Worm (Caenorhabditis elegans): ENCODE results near the gene Y105C5B.3.
A peak's percentile ranks its signal among the peaks of the same experiment; 100 is the strongest.

Y105C5B.3 gene

ce11 chrIV:15931833-15932232 is 47.8 kb downstream of the Y105C5B.3 start (continued):
- TF ChIP-seq fkh-8 (tag; optimal IDR thresholded peaks at IDR 0.05) = peak; percentile 31
- no peak for TF ChIP-seq Y116A8C.19 (tag; optimal IDR thresholded peaks at IDR 0.05; ENCODE audit: borderline replicate concordance)
- no peak for TF ChIP-seq dsc-1 (tag; optimal IDR thresholded peaks at IDR 0.05)
- no peak for TF ChIP-seq lin-14 (GFP tag; optimal IDR thresholded peaks at IDR 0.05)
- TF ChIP-seq snu-23 (GFP tag; optimal IDR thresholded peaks at IDR 0.05) = peak; percentile 61
- no peak for TF ChIP-seq ceh-90 (tag; optimal IDR thresholded peaks at IDR 0.05)

- TF ChIP-seq hlh-4 (tag; optimal IDR thresholded peaks at IDR 0.05) (no peak), nhr-76 (tag; optimal IDR thresholded peaks at IDR 0.05) (no peak), aly-2 (tag; optimal IDR thresholded peaks at IDR 0.05) (no peak), nhr-77 (tag; optimal IDR thresholded peaks at IDR 0.05) (no peak), skn-1 (tag; optimal IDR thresholded peaks at IDR 0.05) (no peak), unc-98 (GFP tag; IDR thresholded peaks at IDR 0.05) (no peak), unc-62 (GFP tag; optimal IDR thresholded peaks at IDR 0.05) (no peak), elt-2 (tag; optimal IDR thresholded peaks at IDR 0.05) (no peak), ceh-90 (tag; optimal IDR thresholded peaks at IDR 0.05) (no peak), lin-39 (tag; optimal IDR thresholded peaks at IDR 0.05) (no peak), elt-3 (tag; optimal IDR thresholded peaks at IDR 0.05) (no peak), lin-14 (GFP tag; optimal IDR thresholded peaks at IDR 0.05) (no peak), sptf-1 (tag; optimal IDR thresholded peaks at IDR 0.05) (no peak)
These were observed 49.8 kb downstream of the Y105C5B.3 start, which contains the start of gene srv-16 for ce11 chrIV:15933814-15934213. Gene srv-16 (minus strand): TSS chrIV:15933914.

DNA sequence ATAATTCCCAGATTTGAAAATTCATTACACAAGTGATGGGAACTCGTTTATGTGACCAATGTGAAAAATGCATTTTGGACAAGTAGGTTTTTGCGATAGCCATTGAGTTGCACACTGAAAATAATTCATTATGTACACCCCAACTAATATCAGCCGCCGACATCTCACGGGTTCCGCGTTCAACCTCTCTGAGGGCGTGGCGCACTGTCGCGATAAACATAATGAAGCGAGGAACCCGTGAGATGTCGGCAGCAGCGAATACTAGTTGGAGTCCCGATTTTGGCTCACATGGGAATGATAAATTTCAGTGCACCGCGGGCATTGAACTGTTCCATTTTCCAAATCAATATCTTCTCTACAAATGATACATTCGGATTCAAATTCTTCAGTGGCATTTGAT is 53.1 kb downstream of the Y105C5B.3 start:
- TF ChIP-seq nhr-11 (tag; optimal IDR thresholded peaks at IDR 0.05) = no peak
- no peak for TF ChIP-seq efl-1 (optimal IDR thresholded peaks at IDR 0.05)
- peak in 1 of 2 experiments; percentile 44 for TF ChIP-seq efl-1 (GFP tag; optimal IDR thresholded peaks at IDR 0.05 in 1 of 2)
- no peak for TF ChIP-seq swsn-7 (tag; optimal IDR thresholded peaks at IDR 0.05)

Data from whole organism, L1 larva.